Fruit fly (Drosophila melanogaster): Measurements from ENCODE around the gene Fbxl4.
A peak's percentile ranks its signal among the peaks of the same experiment; 100 is the strongest.

The Fbxl4 gene

dm6 chrX:14214505-14215449 is 22.9 kb downstream of the Fbxl4 start:
- TF ChIP-seq Clk (GFP tag; optimal IDR thresholded peaks at IDR 0.05) = peak; percentile 56
- peak; percentile 33 for TF ChIP-seq CG5204 (GFP tag; optimal IDR thresholded peaks at IDR 0.05)
- peak; percentile 17 for TF ChIP-seq Hr96 (GFP tag; optimal IDR thresholded peaks at IDR 0.05)
- TF ChIP-seq kay (GFP tag; ENCODE audit: borderline replicate concordance) = peak; percentile 59
- TF ChIP-seq CG7045 (GFP tag; optimal IDR thresholded peaks at IDR 0.05) = peak; percentile 88
- peak; percentile 68 for TF ChIP-seq CG11617 (GFP tag; optimal IDR thresholded peaks at IDR 0.05)
- no peak for TF ChIP-seq Mnt (GFP tag; optimal IDR thresholded peaks at IDR 0.05)
- TF ChIP-seq Crg-1 (GFP tag; optimal IDR thresholded peaks at IDR 0.05) = no peak
- peak; percentile 24 for TF ChIP-seq toe (GFP tag; optimal IDR thresholded peaks at IDR 0.05)
- TF ChIP-seq bab1 (GFP tag; optimal IDR thresholded peaks at IDR 0.05) = peak; percentile 47
- no peak for TF ChIP-seq CG1620 (GFP tag; optimal IDR thresholded peaks at IDR 0.05)
- peak; percentile 7 for TF ChIP-seq ovo (GFP tag; optimal IDR thresholded peaks at IDR 0.05)
- peak; percentile 76 for TF ChIP-seq tj (GFP tag; optimal IDR thresholded peaks at IDR 0.05)
- TF ChIP-seq CG12768 (GFP tag; optimal IDR thresholded peaks at IDR 0.05) = peak; percentile 76
- no peak for TF ChIP-seq cic (GFP tag; optimal IDR thresholded peaks at IDR 0.05)
- peak; percentile 83 for TF ChIP-seq CG33017 (tag; optimal IDR thresholded peaks at IDR 0.05)
- TF ChIP-seq pad (GFP tag; optimal IDR thresholded peaks at IDR 0.05) = peak; percentile 64
- peak; percentile 86 for TF ChIP-seq CG7101 (tag; optimal IDR thresholded peaks at IDR 0.05)
- TF ChIP-seq CG14711 (tag; optimal IDR thresholded peaks at IDR 0.05) = peak; percentile 78
- no peak for TF ChIP-seq cnc (optimal IDR thresholded peaks at IDR 0.05)

dm6 chrX:14213509-14214154 is 24.1 kb downstream of the Fbxl4 start:
- TF ChIP-seq ovo (GFP tag; optimal IDR thresholded peaks at IDR 0.05) (no peak), CG14711 (tag; optimal IDR thresholded peaks at IDR 0.05) (no peak), CG1620 (GFP tag; optimal IDR thresholded peaks at IDR 0.05) (no peak), cic (GFP tag; optimal IDR thresholded peaks at IDR 0.05) (no peak), CG33017 (tag; optimal IDR thresholded peaks at IDR 0.05) (no peak), tj (GFP tag; optimal IDR thresholded peaks at IDR 0.05) (peak; percentile 35), CG12768 (GFP tag; optimal IDR thresholded peaks at IDR 0.05) (no peak), CG7045 (GFP tag; optimal IDR thresholded peaks at IDR 0.05) (no peak)

- peak; percentile 52 for TF ChIP-seq ovo (GFP tag; optimal IDR thresholded peaks at IDR 0.05)
- no peak for TF ChIP-seq CG5204 (GFP tag; optimal IDR thresholded peaks at IDR 0.05)
- TF ChIP-seq kay (GFP tag; ENCODE audit: borderline replicate concordance) = peak; percentile 42
- peak; percentile 48 for TF ChIP-seq pad (GFP tag; optimal IDR thresholded peaks at IDR 0.05)
Measured at dm6 chrX:14212147-14212792, 25.5 kb downstream of the Fbxl4 start.

- TF ChIP-seq CG5204 (GFP tag; optimal IDR thresholded peaks at IDR 0.05) = no peak
- TF ChIP-seq tj (GFP tag; optimal IDR thresholded peaks at IDR 0.05) = peak; percentile 1
- TF ChIP-seq CG14711 (tag; optimal IDR thresholded peaks at IDR 0.05) = no peak
- TF ChIP-seq bab1 (GFP tag; optimal IDR thresholded peaks at IDR 0.05) = no peak
Measured at dm6 chrX:14211250-14211944, 26.3 kb downstream of the Fbxl4 start.

dm6 chrX:14209209-14209781 is 28.4 kb downstream of the Fbxl4 start:
- no peak for TF ChIP-seq Crg-1 (GFP tag; optimal IDR thresholded peaks at IDR 0.05)
- no peak for TF ChIP-seq CG14711 (tag; optimal IDR thresholded peaks at IDR 0.05)
- TF ChIP-seq CG12768 (GFP tag; optimal IDR thresholded peaks at IDR 0.05) = no peak
- TF ChIP-seq Hr96 (GFP tag; optimal IDR thresholded peaks at IDR 0.05) = peak; percentile 18
- no peak for TF ChIP-seq CG11617 (GFP tag; optimal IDR thresholded peaks at IDR 0.05)
- TF ChIP-seq tj (GFP tag; optimal IDR thresholded peaks at IDR 0.05) = no peak
- TF ChIP-seq kay (GFP tag; ENCODE audit: borderline replicate concordance) = no peak
- no peak for TF ChIP-seq toe (GFP tag; optimal IDR thresholded peaks at IDR 0.05)
- TF ChIP-seq CG1620 (GFP tag; optimal IDR thresholded peaks at IDR 0.05) = no peak

Measured in whole organism, adult.